Worm (Caenorhabditis elegans): Measurements from ENCODE around the gene F56A8.9.

DNA sequence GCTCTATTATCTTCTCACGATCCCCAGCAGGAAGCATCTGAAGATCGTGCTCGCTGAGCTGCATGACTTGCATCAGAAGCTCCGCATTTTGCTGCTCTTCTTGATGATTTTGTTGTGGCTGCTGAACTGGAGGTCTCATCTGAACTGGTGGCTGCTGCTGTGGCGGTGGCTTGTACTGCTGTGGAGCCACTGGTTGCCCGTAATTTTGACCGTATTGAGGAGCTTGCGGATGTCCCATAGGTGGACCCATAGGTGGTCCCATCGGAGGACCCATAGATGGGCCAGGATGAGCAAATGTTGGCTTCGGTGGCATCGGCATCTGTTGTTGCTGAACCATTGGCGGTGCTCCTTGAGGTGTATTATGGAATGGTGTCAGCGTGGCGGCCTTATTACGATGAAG is 12.6 kb downstream of the F56A8.9 start:
- TF ChIP-seq him-1 (tag; optimal IDR thresholded peaks at IDR 0.05), result no peak
- no peak for TF ChIP-seq W03F9.2 (tag; optimal IDR thresholded peaks at IDR 0.05)
